Worm (Caenorhabditis elegans): Measurements from ENCODE around the gene F07C3.9.
A peak's percentile ranks its signal among the peaks of the same experiment; 100 is the strongest.

F07C3.9 gene

ce11 chrV:9273587-9273986, 19.1 kb upstream of the F07C3.9 start:
- no peak for TF ChIP-seq dmd-4 (tag; optimal IDR thresholded peaks at IDR 0.05)
- peak; percentile 70 for TF ChIP-seq lin-13 (GFP tag; optimal IDR thresholded peaks at IDR 0.05)
- peak; percentile 86 for TF ChIP-seq sem-4 (tag; optimal IDR thresholded peaks at IDR 0.05)
- no peak for TF ChIP-seq nhr-237 (tag; optimal IDR thresholded peaks at IDR 0.05)
- peak; percentile 86 for TF ChIP-seq zag-1 (tag; optimal IDR thresholded peaks at IDR 0.05)
- TF ChIP-seq sma-9 (GFP tag; optimal IDR thresholded peaks at IDR 0.05) = peak; percentile 94
- TF ChIP-seq sma-9 (tag; optimal IDR thresholded peaks at IDR 0.05) = no peak
- TF ChIP-seq nhr-23 (tag; optimal IDR thresholded peaks at IDR 0.05) = no peak
- TF ChIP-seq nhr-21 (tag; optimal IDR thresholded peaks at IDR 0.05) = peak; percentile 17
- TF ChIP-seq ZK546.5 (tag; optimal IDR thresholded peaks at IDR 0.05) = no peak
- TF ChIP-seq ztf-1 (GFP tag; conservative IDR thresholded peaks at IDR 0.05) = no peak
- peak; percentile 25 for TF ChIP-seq ztf-4 (tag; optimal IDR thresholded peaks at IDR 0.05)
- TF ChIP-seq nhr-6 (tag; optimal IDR thresholded peaks at IDR 0.05) = peak; percentile 81
- no peak for TF ChIP-seq mbf-1 (tag; optimal IDR thresholded peaks at IDR 0.05)
- TF ChIP-seq unc-62 (GFP tag; optimal IDR thresholded peaks at IDR 0.05) = no peak
- no peak for TF ChIP-seq skn-1 (tag; optimal IDR thresholded peaks at IDR 0.05)
- TF ChIP-seq F13H6.1 (tag; optimal IDR thresholded peaks at IDR 0.05) = peak; percentile 90
- peak; percentile 21 for TF ChIP-seq blmp-1 (tag; optimal IDR thresholded peaks at IDR 0.05; ENCODE audit: insufficient read depth)
- no peak for TF ChIP-seq nhr-12 (tag; optimal IDR thresholded peaks at IDR 0.05)
- TF ChIP-seq nhr-10 (tag; optimal IDR thresholded peaks at IDR 0.05) = no peak
- peak; percentile 26 for TF ChIP-seq nhr-25 (tag; optimal IDR thresholded peaks at IDR 0.05)
- TF ChIP-seq unc-39 (tag; optimal IDR thresholded peaks at IDR 0.05) = peak; percentile 68
- TF ChIP-seq snpc-4 (tag; optimal IDR thresholded peaks at IDR 0.05) = peak; percentile 61
- no peak for TF ChIP-seq aly-2 (tag; optimal IDR thresholded peaks at IDR 0.05)
- TF ChIP-seq ztf-11 (tag; optimal IDR thresholded peaks at IDR 0.05) = no peak
- peak; percentile 66 for TF ChIP-seq ceh-82 (tag; optimal IDR thresholded peaks at IDR 0.05)
- TF ChIP-seq R02D3.7 (tag; optimal IDR thresholded peaks at IDR 0.05) = no peak
- no peak for TF ChIP-seq nhr-77 (tag; optimal IDR thresholded peaks at IDR 0.05)
- TF ChIP-seq mdl-1 (tag; optimal IDR thresholded peaks at IDR 0.05) = peak; percentile 55 to 91
- no peak for TF ChIP-seq alr-1 (tag; optimal IDR thresholded peaks at IDR 0.05)
- TF ChIP-seq peb-1 (tag; optimal IDR thresholded peaks at IDR 0.05) = no peak
- TF ChIP-seq ama-1 (optimal IDR thresholded peaks at IDR 0.05) = no peak
- TF ChIP-seq Y55F3AM.14 (GFP tag; optimal IDR thresholded peaks at IDR 0.05) = peak; percentile 56
- peak; percentile 69 for TF ChIP-seq crh-2 (tag; optimal IDR thresholded peaks at IDR 0.05)
- TF ChIP-seq nhr-11 (tag; optimal IDR thresholded peaks at IDR 0.05) = no peak
- TF ChIP-seq mab-5 (tag; optimal IDR thresholded peaks at IDR 0.05) = peak; percentile 76
- TF ChIP-seq fos-1 (tag; optimal IDR thresholded peaks at IDR 0.05) = peak; percentile 52
- no peak for TF ChIP-seq gmeb-1 (tag; optimal IDR thresholded peaks at IDR 0.05)
- peak; percentile 8 to 70 for TF ChIP-seq lsy-2 (tag; optimal IDR thresholded peaks at IDR 0.05)
- TF ChIP-seq elt-1 (tag; optimal IDR thresholded peaks at IDR 0.05) = no peak
- peak; percentile 17 for TF ChIP-seq lin-11 (tag; optimal IDR thresholded peaks at IDR 0.05)
- no peak for TF ChIP-seq ceh-16 (tag; optimal IDR thresholded peaks at IDR 0.05)
- TF ChIP-seq C34F6.9 (tag; optimal IDR thresholded peaks at IDR 0.05) = peak; percentile 74
- peak; percentile 7 for TF ChIP-seq egl-27 (tag; optimal IDR thresholded peaks at IDR 0.05)
- TF ChIP-seq sma-3 (GFP tag; optimal IDR thresholded peaks at IDR 0.05) = no peak
- peak; percentile 93 for TF ChIP-seq unc-55 (GFP tag; optimal IDR thresholded peaks at IDR 0.05)
- no peak for TF ChIP-seq lin-39 (tag; optimal IDR thresholded peaks at IDR 0.05)
- TF ChIP-seq elt-3 (tag; optimal IDR thresholded peaks at IDR 0.05) = no peak
- peak; percentile 87 for TF ChIP-seq nhr-129 (tag; optimal IDR thresholded peaks at IDR 0.05)
